Fruit fly (Drosophila melanogaster) ovary, adult (tissue): ENCODE results near the gene CG17929.
A peak's percentile ranks its signal among the peaks of the same experiment; 100 is the strongest.

Experiments used
- CG17801 ChIP-seq: fragments of 200-800 bp; optimal IDR thresholded peaks from 2 replicates; lab custom pipeline; 2019; ENCODE audit warnings: missing biosample characterization, mild to moderate bottlenecking, missing genetic modification characterization, moderate library complexity; ENCODE audit not compliant: partially characterized antibody

The CG17929 gene

dm6 chr3R:16290242-16290824, 35.0 kb upstream of the CG17929 start:
- no peak for TF ChIP-seq CG17801 (GFP tag; lab: Kevin White, UChicago)

dm6 chr3R:16295513-16296123, 29.7 kb upstream of the CG17929 start:
- TF ChIP-seq CG17801 (GFP tag; lab: Kevin White, UChicago), result no peak

dm6 chr3R:16305185-16305989, 19.9 kb upstream of the CG17929 start, which contains the start of gene Zip89B:
Gene Zip89B (plus strand): TSS chr3R:16305758.
- peak; percentile 36 for TF ChIP-seq CG17801 (GFP tag; lab: Kevin White, UChicago)

DNA sequence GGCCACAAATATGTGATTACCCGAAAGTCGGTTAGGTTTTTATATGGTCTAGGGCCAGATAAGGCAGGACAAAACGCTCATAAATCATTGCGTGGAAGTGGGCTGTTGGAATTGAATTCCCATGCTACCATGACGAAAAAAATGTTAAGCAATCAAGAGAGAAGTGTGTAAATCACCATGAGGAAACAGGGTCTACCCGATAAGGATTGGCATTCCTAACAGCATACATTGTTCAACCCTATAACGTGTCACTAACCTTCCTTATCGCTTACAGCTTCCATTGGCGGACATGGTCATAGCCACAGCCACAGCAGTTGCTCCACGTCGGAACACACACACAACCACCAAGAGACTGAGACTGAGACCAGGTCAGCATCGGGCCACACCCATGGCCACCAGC, 17.2 kb upstream of the CG17929 start:
- TF ChIP-seq CG17801 (GFP tag; lab: Kevin White, UChicago), result no peak

dm6 chr3R:16309302-16310080, 15.8 kb upstream of the CG17929 start:
- TF ChIP-seq CG17801 (GFP tag; lab: Kevin White, UChicago), result no peak

dm6 chr3R:16310081-16310493, 15.2 kb upstream of the CG17929 start:
- no peak for TF ChIP-seq CG17801 (GFP tag; lab: Kevin White, UChicago)

- TF ChIP-seq CG17801 (GFP tag; lab: Kevin White, UChicago), result no peak
Observed at dm6 chr3R:16316747-16317146, 8.5 kb upstream of the CG17929 start.

DNA sequence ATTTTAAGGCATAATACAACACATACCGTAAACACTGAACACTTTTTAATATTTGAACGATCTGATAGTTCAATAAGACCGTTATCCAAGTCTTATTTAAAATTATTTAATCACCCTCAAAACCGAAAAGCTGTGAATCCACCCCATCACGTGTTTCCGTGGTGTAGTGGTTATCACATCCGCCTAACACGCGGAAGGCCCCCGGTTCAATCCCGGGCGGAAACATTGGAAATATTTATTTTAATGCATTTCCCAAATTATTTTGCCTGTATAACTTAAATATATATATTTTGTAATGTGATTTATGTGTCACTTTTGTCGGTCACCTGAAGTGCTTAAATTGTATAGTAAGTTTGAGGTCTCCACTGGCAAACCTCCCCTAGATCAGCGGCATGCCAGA, 3.8 kb upstream of the CG17929 start, which contains the start of gene CG44044:
TSS of gene CG44044 (plus strand) at position 301 of the 400 bp plus-strand sequence.
- no peak for TF ChIP-seq CG17801 (GFP tag; lab: Kevin White, UChicago)

- TF ChIP-seq CG17801 (GFP tag; lab: Kevin White, UChicago), result no peak
Observed at dm6 chr3R:16323093-16323492, 2.2 kb upstream of the CG17929 start, which contains the start of gene CG6901. Gene CG6901 (plus strand): TSS chr3R:16323415.

DNA sequence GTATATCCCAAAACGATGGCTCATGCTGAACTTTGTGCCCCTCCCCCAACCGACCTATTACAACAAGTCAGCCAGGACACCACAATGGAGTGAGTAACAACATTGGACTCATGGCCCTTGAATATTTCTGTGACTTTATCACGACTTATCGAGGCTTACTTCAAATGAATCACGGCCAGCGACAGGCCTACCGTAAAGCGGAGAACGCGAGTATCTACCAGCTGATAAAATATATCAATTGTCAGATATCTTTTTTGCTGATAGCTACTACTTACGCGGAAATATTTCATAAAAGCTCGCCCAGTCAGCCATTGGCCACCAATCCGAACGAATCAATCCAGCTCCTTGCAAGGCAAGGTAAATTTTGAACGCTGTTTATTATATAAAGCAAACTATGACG, 2.3 kb downstream of the CG17929 start, which contains the start of gene CG17930:
TSS of gene CG17930 (plus strand) at position 301 of the 400 bp plus-strand sequence.
- no peak for TF ChIP-seq CG17801 (GFP tag; lab: Kevin White, UChicago)

DNA sequence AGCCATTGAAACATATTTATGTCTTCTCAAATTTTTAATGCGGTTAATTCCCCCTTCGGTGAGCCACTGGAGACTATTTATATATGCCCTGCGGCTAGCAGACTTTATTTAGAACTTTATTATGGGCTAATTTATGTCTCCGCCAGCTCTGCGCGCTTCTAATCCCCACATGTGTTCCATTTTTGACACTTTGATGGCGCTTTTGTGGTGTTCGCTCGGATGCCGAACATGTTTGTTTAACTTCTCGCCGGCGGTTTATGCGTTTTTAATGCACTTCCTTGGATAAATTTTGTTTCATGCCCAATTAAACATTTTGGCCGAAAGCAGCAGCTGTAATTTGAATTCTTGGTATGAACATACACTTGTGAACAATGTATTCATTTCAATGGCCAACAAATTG, 4.5 kb downstream of the CG17929 start:
- no peak for TF ChIP-seq CG17801 (GFP tag; lab: Kevin White, UChicago)

dm6 chr3R:16331809-16332343, 6.6 kb downstream of the CG17929 start:
- no peak for TF ChIP-seq CG17801 (GFP tag; lab: Kevin White, UChicago)

dm6 chr3R:16334329-16334728, 9.0 kb downstream of the CG17929 start:
- no peak for TF ChIP-seq CG17801 (GFP tag; lab: Kevin White, UChicago)

DNA sequence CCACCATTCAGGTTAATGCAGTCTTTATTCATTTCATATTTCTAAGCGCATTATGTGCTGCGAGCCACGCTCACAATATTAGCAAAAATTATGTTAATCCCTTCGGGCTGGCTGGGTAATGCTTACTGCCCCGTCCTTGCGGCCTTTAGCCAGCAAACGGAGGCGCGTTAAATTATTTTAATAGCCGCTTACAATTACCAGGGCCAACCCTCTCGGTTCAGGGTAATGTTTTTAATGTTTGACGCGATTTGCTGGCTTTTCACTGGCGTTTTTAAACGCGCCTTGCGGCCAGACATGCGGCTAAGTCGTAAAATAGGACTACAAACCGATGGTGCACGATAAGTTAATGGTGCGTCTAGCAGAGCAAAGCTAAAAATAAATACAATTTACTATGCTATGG, 9.5 kb downstream of the CG17929 start:
- TF ChIP-seq CG17801 (GFP tag; lab: Kevin White, UChicago), result no peak
